Worm (Caenorhabditis elegans) whole organism, L4 larva: ENCODE results near the gene F45G2.9.
"Not testable (repeated sequence)": the region's sequence is repeated elsewhere in the genome, so short reads cannot be mapped to it uniquely, and the experiment has no call there.

Experiments
- D1046.2 ChIP-seq: fragments of 200-800 bp; sonication (Bioruptor generic); IDR thresholded peaks from 2 replicates; pipeline ENCODE4 v1.3.6; 2022; ENCODE audit warnings: missing genetic modification characterization, missing compliant biosample characterization
- F37D6.2 ChIP-seq: sonication (generic microtip); optimal IDR thresholded peaks from 2 replicates; lab custom pipeline; 2016; ENCODE audit warnings: mild to moderate bottlenecking, missing genetic modification characterization, missing compliant biosample characterization
- F44E2.7 ChIP-seq: fragments of 200-800 bp; sonication (Bioruptor generic); IDR thresholded peaks from 2 replicates; pipeline ENCODE4 v2.1.2; 2022; ENCODE audit warnings: missing genetic modification characterization, missing compliant biosample characterization
- T20F7.1 ChIP-seq: fragments of 200-800 bp; sonication (Bioruptor generic); optimal IDR thresholded peaks from 2 replicates; lab custom pipeline; 2018; ENCODE audit warnings: mild to moderate bottlenecking, missing genetic modification characterization, missing compliant biosample characterization
- T26A8.4 ChIP-seq: fragments of 200-800 bp; sonication (Bioruptor generic); IDR thresholded peaks from 2 replicates; pipeline ENCODE4 v1.3.6; 2022; ENCODE audit warnings: missing genetic modification characterization, missing compliant biosample characterization
- ama-1 ChIP-seq: fragments of 150-350 bp; optimal IDR thresholded peaks from 2 replicates; lab custom pipeline; 2014; ENCODE audit warnings: inconsistent platforms, mixed read lengths
- ceh-20 ChIP-seq: fragments of 200-800 bp; sonication (Bioruptor generic); IDR thresholded peaks from 2 replicates; pipeline ENCODE4 v1.3.6; 2022; ENCODE audit warnings: missing genetic modification reagents, missing genetic modification characterization, missing compliant biosample characterization
- ceh-28 ChIP-seq: fragments of 150-350 bp; optimal IDR thresholded peaks from 2 replicates; lab custom pipeline; 2014; ENCODE audit warnings: missing biosample characterization, missing genetic modification reagents, missing genetic modification characterization
- ceh-62 ChIP-seq: sonication (generic microtip); optimal IDR thresholded peaks from 2 replicates; lab custom pipeline; 2017; ENCODE audit warnings: missing biosample characterization, missing genetic modification characterization
- ces-1 ChIP-seq: fragments of 150-350 bp; sonication (generic microtip); optimal IDR thresholded peaks from 4 replicates; lab custom pipeline; 2014; ENCODE audit warnings: missing biosample characterization, missing genetic modification reagents, missing genetic modification characterization
- cey-2 ChIP-seq: sonication (generic microtip); optimal IDR thresholded peaks from 3 replicates; lab custom pipeline; 2017; ENCODE audit warnings: missing genetic modification characterization, mild to moderate bottlenecking, missing compliant biosample characterization, antibody characterized with exemption, borderline replicate concordance; ENCODE audit not compliant: insufficient read depth
- daf-16 ChIP-seq, 3 experiments: sonication (generic microtip); optimal IDR thresholded peaks; 2 replicates each; lab custom pipeline; 2016 to 2017; ENCODE audit warnings: missing genetic modification characterization in 3 of 3, missing genetic modification reagents in 3 of 3, mild to moderate bottlenecking in 2 of 3, missing compliant biosample characterization in 2 of 3, missing biosample characterization in 1 of 3, moderate library complexity in 1 of 3
- dmd-9 ChIP-seq: fragments of 200-800 bp; sonication (Bioruptor generic); IDR thresholded peaks from 2 replicates; pipeline ENCODE4 v1.3.6; 2022; ENCODE audit warnings: missing genetic modification reagents, missing genetic modification characterization, missing compliant biosample characterization
- dve-1 ChIP-seq: sonication (generic microtip); optimal IDR thresholded peaks from 2 replicates; lab custom pipeline; 2017; ENCODE audit warnings: antibody characterized with exemption, mild to moderate bottlenecking, missing genetic modification characterization, missing compliant biosample characterization; ENCODE audit not compliant: insufficient read depth
- egl-27 ChIP-seq: sonication (generic microtip); optimal IDR thresholded peaks from 3 replicates; lab custom pipeline; 2017; ENCODE audit warnings: missing biosample characterization, missing genetic modification reagents, missing genetic modification characterization
- egl-43 ChIP-seq: fragments of 200-800 bp; sonication (Bioruptor generic); IDR thresholded peaks from 2 replicates; pipeline ENCODE4 v1.3.6; 2022; ENCODE audit warnings: missing genetic modification reagents, missing genetic modification characterization, missing compliant biosample characterization
- fos-1 ChIP-seq: fragments of 150-350 bp; optimal IDR thresholded peaks from 2 replicates; lab custom pipeline; 2014; ENCODE audit warnings: missing biosample characterization, missing genetic modification characterization
- hlh-11 ChIP-seq: fragments of 200-800 bp; sonication (Bioruptor generic); optimal IDR thresholded peaks from 2 replicates; lab custom pipeline; 2018; ENCODE audit warnings: mild to moderate bottlenecking, missing genetic modification characterization, missing compliant biosample characterization
- lin-13 ChIP-seq: fragments of 150-350 bp; optimal IDR thresholded peaks from 2 replicates; lab custom pipeline; 2014; ENCODE audit warnings: missing biosample characterization, missing genetic modification reagents, missing genetic modification characterization
- lin-29 ChIP-seq: fragments of 200-800 bp; sonication (Bioruptor generic); IDR thresholded peaks from 2 replicates; pipeline ENCODE4 v1.3.6; 2022; ENCODE audit warnings: missing genetic modification reagents, missing genetic modification characterization, missing compliant biosample characterization
- lsy-2 ChIP-seq, 2 experiments: fragments of 150-350 bp in 1 of 2; sonication (generic microtip) in 1 of 2; optimal IDR thresholded peaks; 2 replicates each; lab custom pipeline; 2014 to 2017; ENCODE audit warnings: missing biosample characterization in 2 of 2, missing genetic modification characterization in 2 of 2
- madf-5 ChIP-seq, 2 experiments: fragments of 200-800 bp; sonication (Bioruptor generic); IDR thresholded peaks; 2 replicates each; pipeline ENCODE4 v1.3.6; 2022; ENCODE audit warnings: missing compliant biosample characterization in 2 of 2, missing genetic modification characterization in 2 of 2
- mdt-29 ChIP-seq: fragments of 200-800 bp; sonication (Bioruptor generic); IDR thresholded peaks from 2 replicates; pipeline ENCODE4 v1.3.6; 2022; ENCODE audit warnings: missing genetic modification reagents, missing genetic modification characterization, missing compliant biosample characterization
- mes-2 ChIP-seq: sonication (generic microtip); optimal IDR thresholded peaks from 2 replicates; lab custom pipeline; 2016; ENCODE audit warnings: missing genotype, mild to moderate bottlenecking, missing genetic modification characterization, missing compliant biosample characterization; ENCODE audit not compliant: poor library complexity, severe bottlenecking
- mxl-3 ChIP-seq: fragments of 200-800 bp; sonication (Bioruptor generic); optimal IDR thresholded peaks from 2 replicates; lab custom pipeline; 2018; ENCODE audit warnings: mild to moderate bottlenecking, missing genetic modification characterization, missing compliant biosample characterization
- nhr-28 ChIP-seq: fragments of 150-350 bp; optimal IDR thresholded peaks from 2 replicates; lab custom pipeline; 2014; ENCODE audit warnings: missing biosample characterization, missing genetic modification characterization
- nhr-42 ChIP-seq: fragments of 200-800 bp; sonication (Bioruptor generic); IDR thresholded peaks from 2 replicates; pipeline ENCODE4 v1.3.6; 2022; ENCODE audit warnings: missing genetic modification characterization, missing compliant biosample characterization
- pha-4 ChIP-seq, 2 experiments: fragments of 150-350 bp in 1 of 2; fragments of 200-800 bp in 1 of 2; sonication (Bioruptor generic) in 1 of 2; IDR thresholded peaks in 1 of 2; optimal IDR thresholded peaks in 1 of 2; 2 replicates each; pipeline versions ENCODE4 v1.3.6 to Lab custom; 2014 to 2022; ENCODE audit warnings: missing genetic modification characterization in 2 of 2, missing genetic modification reagents in 2 of 2, missing biosample characterization in 1 of 2, missing compliant biosample characterization in 1 of 2
- php-3 ChIP-seq: fragments of 200-800 bp; sonication (Bioruptor generic); IDR thresholded peaks from 2 replicates; pipeline ENCODE4 v1.3.6; 2022; ENCODE audit warnings: missing genetic modification reagents, missing genetic modification characterization, missing compliant biosample characterization
- pqm-1 ChIP-seq: sonication (generic microtip); optimal IDR thresholded peaks from 2 replicates; lab custom pipeline; 2017; ENCODE audit warnings: missing biosample characterization, missing genetic modification characterization
- sdz-12 ChIP-seq: fragments of 200-800 bp; sonication (Bioruptor generic); optimal IDR thresholded peaks from 2 replicates; lab custom pipeline; 2018; ENCODE audit warnings: mild to moderate bottlenecking, missing genetic modification characterization, missing compliant biosample characterization
- snpc-4 ChIP-seq: fragments of 150-350 bp; optimal IDR thresholded peaks from 2 replicates; lab custom pipeline; 2014; ENCODE audit warnings: missing biosample characterization, missing genetic modification characterization
- spr-3 ChIP-seq: fragments of 200-800 bp; sonication (Bioruptor generic); optimal IDR thresholded peaks from 2 replicates; lab custom pipeline; 2018; ENCODE audit warnings: mild to moderate bottlenecking, missing genetic modification characterization, missing compliant biosample characterization
- tag-97 ChIP-seq: fragments of 200-800 bp; sonication (Bioruptor generic); IDR thresholded peaks from 2 replicates; pipeline ENCODE4 v1.3.6; 2022; ENCODE audit warnings: missing genetic modification characterization, missing compliant biosample characterization
- zip-11 ChIP-seq: fragments of 200-800 bp; sonication (Bioruptor generic); IDR thresholded peaks from 2 replicates; pipeline ENCODE4 v1.3.6; 2022; ENCODE audit warnings: missing genetic modification characterization, missing compliant biosample characterization
- ztf-11 ChIP-seq: fragments of 150-350 bp; optimal IDR thresholded peaks from 2 replicates; lab custom pipeline; 2014; ENCODE audit warnings: missing biosample characterization, missing genetic modification characterization

Gene F45G2.9

DNA sequence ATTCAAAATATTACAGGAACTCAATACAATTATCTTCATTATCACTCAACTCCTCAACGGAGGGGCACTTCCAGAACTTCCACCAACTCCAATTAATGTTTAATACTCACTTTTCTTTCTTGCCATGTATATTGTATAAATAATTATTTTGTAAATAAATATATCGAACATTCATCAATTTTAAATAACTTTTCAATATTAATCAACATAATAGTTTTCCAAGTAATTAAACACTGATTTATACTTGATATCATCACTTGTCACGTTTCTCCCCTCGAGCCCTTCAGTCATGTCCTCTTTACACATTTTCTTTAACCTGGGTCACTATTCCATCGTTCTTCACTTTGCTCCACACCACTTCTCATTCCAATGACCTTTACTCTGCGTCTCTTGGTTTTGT, 33.8 kb downstream of the F45G2.9 start, which contains the start of gene mig-18:
TSS of gene mig-18 (plus strand) at position 301 of the 400 bp plus-strand sequence.
- no peak for TF ChIP-seq F44E2.7
- no peak for TF ChIP-seq T20F7.1 (GFP tag; lab: Kevin White, UChicago)

DNA sequence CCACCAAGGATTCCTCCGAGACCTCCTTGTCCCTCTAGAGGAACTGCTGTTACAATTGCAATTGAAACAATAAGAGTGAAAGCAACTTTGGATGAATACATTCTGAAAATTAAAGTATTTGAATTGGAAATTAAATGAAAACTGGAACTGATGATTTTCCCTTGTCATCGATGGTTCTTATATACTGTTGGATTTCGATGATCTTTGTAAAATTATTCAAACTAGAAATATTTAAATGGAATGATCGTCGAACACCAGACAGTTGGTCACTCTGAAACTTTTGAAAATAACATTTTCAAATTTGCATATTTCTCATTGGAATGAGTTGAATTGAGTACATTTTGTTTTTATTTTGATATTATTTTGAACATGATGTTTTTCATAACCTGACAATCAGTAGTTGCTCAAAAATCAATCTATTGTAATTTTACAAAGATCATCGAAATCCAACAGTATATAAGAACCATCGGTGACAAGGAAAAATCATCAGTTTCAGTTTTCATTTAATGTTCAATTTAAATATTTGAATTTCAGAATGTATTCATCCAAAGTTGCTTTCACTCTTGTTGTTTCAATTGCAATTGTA, 35.0 kb downstream of the F45G2.9 start, which contains the start of the genes srlf-9 and srlf-10:
TSS of gene srlf-9 (minus strand) at position 101 of the 586 bp plus-strand sequence.
TSS of gene srlf-10 (plus strand) at position 536 of the 586 bp plus-strand sequence.
- TF ChIP-seq nhr-42; D1046.2 (GFP tag; lab: Robert Waterston, UW); sdz-12 (GFP tag; lab: Kevin White, UChicago): not testable (repeated sequence)

DNA sequence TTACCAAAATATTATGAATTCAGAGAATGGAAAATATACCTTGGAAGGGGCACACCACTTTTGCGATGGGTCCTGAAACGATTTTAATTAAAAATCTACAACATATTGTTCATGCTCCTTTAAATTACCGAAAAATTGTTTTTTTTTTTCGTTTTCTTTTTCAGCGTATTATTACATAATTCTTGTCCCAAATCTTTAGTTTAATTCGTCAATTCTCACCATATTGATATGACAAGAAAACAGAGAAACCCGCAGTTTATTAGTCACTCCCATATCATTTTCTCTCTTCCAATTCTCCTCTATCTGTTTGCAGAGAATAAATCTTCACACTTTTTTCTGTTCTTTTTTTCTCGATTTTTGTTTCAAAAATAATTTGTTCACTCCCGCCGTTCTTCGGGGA, 41.5 kb downstream of the F45G2.9 start, which contains the start of gene F11F1.1:
TSS of gene F11F1.1 (plus strand) at position 301 of the 400 bp plus-strand sequence.
- TF ChIP-seq T26A8.4 (GFP tag; lab: Robert Waterston, UW) (no peak), ceh-62 (no peak), egl-43 (no peak), lsy-2 (tag; optimal IDR thresholded peaks at IDR 0.05; lab: Kevin White, UChicago) (no peak), madf-5 (GFP tag; IDR thresholded peaks at IDR 0.05; lab: Robert Waterston, UW) (no peak), ceh-20 (GFP tag; lab: Robert Waterston, UW) (no peak), lin-29 (GFP tag; lab: Robert Waterston, UW) (no peak)
- TF ChIP-seq, all 104 proteins: peak for 0

DNA sequence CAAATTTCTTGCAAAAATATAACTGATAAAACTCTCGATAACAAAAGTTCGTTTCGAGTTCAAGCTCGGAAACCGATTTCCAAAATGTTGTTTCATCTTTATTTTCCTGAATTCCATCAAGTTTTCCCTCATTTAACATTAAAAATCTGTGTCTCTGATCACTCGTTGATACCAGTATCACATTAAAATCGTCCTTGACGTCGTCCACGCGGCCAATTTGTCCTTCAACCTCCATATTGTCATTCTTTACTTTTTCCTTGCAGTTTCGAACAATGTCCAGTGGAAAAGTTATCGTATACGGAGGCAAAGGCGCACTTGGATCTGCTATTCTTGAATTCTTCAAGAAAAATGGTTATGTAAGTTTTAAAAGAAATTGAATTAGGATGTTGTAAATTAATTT, 43.1 kb downstream of the F45G2.9 start, which contains the start of gene qdpr-1:
TSS of gene qdpr-1 (plus strand) at position 264 of the 400 bp plus-strand sequence.
- TF ChIP-seq D1046.2 (GFP tag; lab: Robert Waterston, UW) = no peak
- peak; percentile 43 for TF ChIP-seq mxl-3 (GFP tag; lab: Kevin White, UChicago)
- TF ChIP-seq, all 104 proteins: peak for 1

DNA sequence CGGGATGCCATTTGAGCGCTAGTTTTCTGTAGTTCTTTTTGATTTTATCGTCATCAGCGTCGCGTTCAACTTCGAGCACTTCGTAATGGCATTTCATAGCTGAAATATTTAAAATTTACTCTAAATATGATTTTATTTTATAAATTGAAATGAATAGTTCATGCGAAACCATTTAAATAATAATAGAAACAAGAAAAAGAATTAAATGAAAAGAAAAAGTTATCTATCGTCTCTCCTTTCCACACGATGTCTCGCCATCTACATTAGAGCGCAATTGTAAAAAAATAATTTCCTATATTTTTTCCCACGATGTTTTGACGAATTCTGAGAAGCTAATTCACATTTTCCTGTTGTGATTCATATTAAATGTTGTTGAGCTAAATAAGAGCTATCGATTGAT, 43.5 kb downstream of the F45G2.9 start, which contains the start of gene dnj-17:
TSS of gene dnj-17 (minus strand) at position 101 of the 400 bp plus-strand sequence.
- TF ChIP-seq ceh-28 (tag; lab: Kevin White, UChicago) = no peak
- no peak for TF ChIP-seq pha-4 (GFP tag; IDR thresholded peaks at IDR 0.05; lab: Robert Waterston, UW)
- TF ChIP-seq pha-4 (tag; optimal IDR thresholded peaks at IDR 0.05; lab: Kevin White, UChicago) = no peak
- TF ChIP-seq mdt-29 (GFP tag; lab: Robert Waterston, UW) = no peak
- no peak for TF ChIP-seq dmd-9
- no peak for TF ChIP-seq egl-27 (tag; lab: Kevin White, UChicago)
- TF ChIP-seq ama-1 (lab: Kevin White, UChicago) = no peak
- no peak for TF ChIP-seq dve-1 (tag; lab: Kevin White, UChicago)

ce11 chrIII:13390789-13391188, 46.0 kb downstream of the F45G2.9 start:
- TF ChIP-seq hlh-11 (tag; lab: Kevin White, UChicago) (no peak), daf-16 (GFP tag; optimal IDR thresholded peaks at IDR 0.05; lab: Kevin White, UChicago) (no peak), daf-16 (tag; optimal IDR thresholded peaks at IDR 0.05; lab: Kevin White, UChicago) (no peak), egl-27 (tag; lab: Kevin White, UChicago) (no peak), mes-2 (tag; lab: Kevin White, UChicago) (no peak), php-3 (GFP tag; lab: Robert Waterston, UW) (no peak), F37D6.2 (no peak), pqm-1 (tag; lab: Kevin White, UChicago) (no peak), cey-2 (no peak), F44E2.7 (no peak), fos-1 (tag; lab: Kevin White, UChicago) (no peak), nhr-28 (no peak), tag-97 (no peak), ces-1 (no peak), lin-13 (GFP tag; lab: Kevin White, UChicago) (no peak), zip-11 (GFP tag; lab: Robert Waterston, UW) (no peak), spr-3 (GFP tag; lab: Kevin White, UChicago) (no peak), egl-43 (no peak), ztf-11 (no peak), snpc-4 (tag; lab: Kevin White, UChicago) (no peak)
